Fruit fly (Drosophila melanogaster) whole organism, embryonic: ENCODE data around the gene IntS6.

ENCODE experiments used
- Atf3 ChIP-seq: fragments of 200-800 bp; sonication (Bioruptor generic); optimal IDR thresholded peaks from 3 replicates; lab custom pipeline; 2016; ENCODE audit warnings: missing biosample characterization, missing genetic modification characterization
- Blimp-1 ChIP-seq: fragments of 200-800 bp; sonication (Bioruptor generic); optimal IDR thresholded peaks from 3 replicates; lab custom pipeline; 2018; ENCODE audit warnings: missing biosample characterization, missing genetic modification characterization, mild to moderate bottlenecking, moderate library complexity, missing genetic modification reagents
- Bteb2 ChIP-seq: fragments of 200-800 bp; sonication (Bioruptor generic); optimal IDR thresholded peaks from 2 replicates; lab custom pipeline; 2016; ENCODE audit warnings: missing biosample characterization, missing genetic modification characterization
- CG10209 ChIP-seq: fragments of 200-800 bp; sonication (Bioruptor generic); optimal IDR thresholded peaks from 3 replicates; lab custom pipeline; 2017; ENCODE audit warnings: missing biosample characterization, mild to moderate bottlenecking, missing genetic modification characterization, missing genetic modification reagents
- CG12299 ChIP-seq: fragments of 200-800 bp; sonication (Bioruptor generic); optimal IDR thresholded peaks from 2 replicates; lab custom pipeline; 2018; ENCODE audit warnings: missing biosample characterization, mild to moderate bottlenecking, missing genetic modification characterization
- CG12391 ChIP-seq: fragments of 200-800 bp; sonication (Bioruptor generic); optimal IDR thresholded peaks from 3 replicates; lab custom pipeline; 2018; ENCODE audit warnings: missing biosample characterization, mild to moderate bottlenecking, missing genetic modification characterization, moderate library complexity
- CG13296 ChIP-seq: fragments of 200-800 bp; sonication (Bioruptor generic); optimal IDR thresholded peaks from 3 replicates; lab custom pipeline; 2018; ENCODE audit warnings: missing biosample characterization, mild to moderate bottlenecking, missing genetic modification characterization
- CG18599 ChIP-seq: fragments of 200-800 bp; sonication (Bioruptor generic); optimal IDR thresholded peaks from 3 replicates; lab custom pipeline; 2017; ENCODE audit warnings: missing biosample characterization, missing genetic modification characterization, mild to moderate bottlenecking, moderate library complexity, missing genetic modification reagents
- CG18764 ChIP-seq: fragments of 200-800 bp; sonication (Bioruptor generic); optimal IDR thresholded peaks from 3 replicates; lab custom pipeline; 2016; ENCODE audit warnings: missing biosample characterization, missing genetic modification characterization
- CG2889 ChIP-seq: fragments of 200-800 bp; sonication (Bioruptor generic); IDR thresholded peaks from 3 replicates; pipeline ENCODE4 v1.3.6; 2022; ENCODE audit warnings: missing biosample characterization, missing genetic modification characterization
- CG4424 ChIP-seq: fragments of 200-800 bp; sonication (Bioruptor generic); optimal IDR thresholded peaks from 3 replicates; lab custom pipeline; 2016; ENCODE audit warnings: missing biosample characterization, missing genetic modification characterization
- CG6254 ChIP-seq: fragments of 200-800 bp; sonication (Bioruptor generic); optimal IDR thresholded peaks from 3 replicates; lab custom pipeline; 2017; ENCODE audit warnings: mild to moderate bottlenecking, missing biosample characterization, missing genetic modification reagents, missing genetic modification characterization
- CG6854 ChIP-seq: fragments of 200-800 bp; sonication (Bioruptor generic); optimal IDR thresholded peaks from 3 replicates; lab custom pipeline; 2017; ENCODE audit warnings: missing biosample characterization, mild to moderate bottlenecking, missing genetic modification characterization
- CG7928 ChIP-seq: fragments of 200-800 bp; sonication (Bioruptor generic); optimal IDR thresholded peaks from 2 replicates; lab custom pipeline; 2017; ENCODE audit warnings: missing biosample characterization, mild to moderate bottlenecking, missing genetic modification characterization
- CG8281 ChIP-seq: fragments of 200-800 bp; sonication (Bioruptor generic); optimal IDR thresholded peaks from 2 replicates; lab custom pipeline; 2018; ENCODE audit warnings: missing biosample characterization, mild to moderate bottlenecking, missing genetic modification characterization, moderate library complexity
- D19B ChIP-seq: fragments of 200-800 bp; sonication (Bioruptor generic); optimal IDR thresholded peaks from 2 replicates; lab custom pipeline; 2017; ENCODE audit warnings: missing biosample characterization, mild to moderate bottlenecking, missing genetic modification characterization
- Dek ChIP-seq: fragments of 200-800 bp; sonication (Bioruptor generic); optimal IDR thresholded peaks from 3 replicates; lab custom pipeline; 2019; ENCODE audit warnings: missing biosample characterization, mild to moderate bottlenecking, missing genetic modification characterization, moderate library complexity
- Dfd ChIP-seq, 2 experiments: fragments of >200 bp; optimal IDR thresholded peaks; 2 replicates each; lab custom pipeline; 2017; ENCODE audit warnings: missing biosample characterization in 2 of 2, missing genetic modification characterization in 2 of 2
- E2f1 ChIP-seq: fragments of 200-800 bp; sonication (Bioruptor generic); IDR thresholded peaks from 2 replicates; pipeline ENCODE4 v1.3.6; 2022; ENCODE audit warnings: missing biosample characterization, missing genetic modification characterization
- Gug ChIP-seq: fragments of 200-800 bp; sonication (Bioruptor generic); IDR thresholded peaks from 4 replicates; pipeline ENCODE4 v1.3.6; 2022; ENCODE audit warnings: missing biosample characterization, missing genetic modification characterization
- Hr3 ChIP-seq: fragments of 200-800 bp; sonication (Bioruptor generic); optimal IDR thresholded peaks from 3 replicates; lab custom pipeline; 2016; ENCODE audit warnings: missing biosample characterization, missing genetic modification characterization
- Hsf ChIP-seq: fragments of 200-800 bp; sonication (Bioruptor generic); optimal IDR thresholded peaks from 3 replicates; lab custom pipeline; 2016; ENCODE audit warnings: missing biosample characterization, missing genetic modification characterization
- Lhr ChIP-seq: fragments of 200-800 bp; sonication (Bioruptor generic); optimal IDR thresholded peaks from 3 replicates; lab custom pipeline; 2017; ENCODE audit warnings: mild to moderate bottlenecking, missing biosample characterization, missing genetic modification reagents, missing genetic modification characterization
- MBD-R2 ChIP-seq: fragments of 200-800 bp; sonication (Bioruptor generic); IDR thresholded peaks from 2 replicates; pipeline ENCODE4 v1.3.6; 2022; ENCODE audit warnings: missing biosample characterization, missing genetic modification characterization
- Max ChIP-seq: fragments of 200-800 bp; sonication (Bioruptor generic); optimal IDR thresholded peaks from 2 replicates; lab custom pipeline; 2016; ENCODE audit warnings: missing biosample characterization, mild to moderate bottlenecking, missing genetic modification characterization
- Med ChIP-seq: fragments of 200-800 bp; sonication (Bioruptor generic); peaks from one replicate; lab custom pipeline; 2016; ENCODE audit warnings: missing biosample characterization, missing genetic modification characterization, mild to moderate bottlenecking, inconsistent platforms, moderate library complexity
- Mes4 ChIP-seq: fragments of 200-800 bp; sonication (Bioruptor generic); optimal IDR thresholded peaks from 2 replicates; lab custom pipeline; 2016; ENCODE audit warnings: missing biosample characterization, missing genetic modification characterization
- Opbp ChIP-seq: fragments of 200-800 bp; sonication (Bioruptor generic); IDR thresholded peaks from 3 replicates; pipeline ENCODE4 v1.3.6; 2022; ENCODE audit warnings: missing biosample characterization, missing genetic modification characterization; ENCODE audit not compliant: partially characterized antibody
- Poxn ChIP-seq: fragments of 200-800 bp; sonication (Bioruptor generic); IDR thresholded peaks from 2 replicates; pipeline ENCODE4 v1.3.6; 2022; ENCODE audit warnings: missing biosample characterization, missing genetic modification characterization
- Ssrp ChIP-seq: fragments of 200-800 bp; sonication (Bioruptor generic); optimal IDR thresholded peaks from 2 replicates; lab custom pipeline; 2018; ENCODE audit warnings: missing biosample characterization, mild to moderate bottlenecking, missing genetic modification characterization, moderate library complexity
- YL-1 ChIP-seq: fragments of 200-800 bp; sonication (Bioruptor generic); optimal IDR thresholded peaks from 3 replicates; lab custom pipeline; 2017; ENCODE audit warnings: missing biosample characterization, mild to moderate bottlenecking, missing genetic modification characterization
- btn ChIP-seq: fragments of 200-800 bp; sonication (Bioruptor generic); optimal IDR thresholded peaks from 2 replicates; lab custom pipeline; 2016; ENCODE audit warnings: missing biosample characterization, missing genetic modification characterization
- cad ChIP-seq: fragments of >200 bp; optimal IDR thresholded peaks from 2 replicates; lab custom pipeline; 2017; ENCODE audit warnings: missing biosample characterization, missing genetic modification characterization
- caup ChIP-seq: fragments of 200-800 bp; sonication (Bioruptor generic); optimal IDR thresholded peaks from 3 replicates; lab custom pipeline; 2017; ENCODE audit warnings: missing biosample characterization, mild to moderate bottlenecking, missing genetic modification characterization, moderate library complexity; ENCODE audit not compliant: severe bottlenecking
- ci ChIP-seq: fragments of 200-800 bp; sonication (Bioruptor generic); IDR thresholded peaks from 3 replicates; pipeline ENCODE4 v1.3.6; 2022; ENCODE audit warnings: missing biosample characterization, missing genetic modification characterization
- cwo ChIP-seq: fragments of 200-800 bp; sonication (Bioruptor generic); optimal IDR thresholded peaks from 3 replicates; lab custom pipeline; 2017; ENCODE audit warnings: missing biosample characterization, missing genetic modification characterization, mild to moderate bottlenecking, moderate library complexity, missing genetic modification reagents
- ewg ChIP-seq: fragments of 200-800 bp; sonication (Bioruptor generic); optimal IDR thresholded peaks from 3 replicates; lab custom pipeline; 2017; ENCODE audit warnings: mild to moderate bottlenecking, missing biosample characterization, missing genetic modification reagents, missing genetic modification characterization
- fd3F ChIP-seq: fragments of 200-800 bp; sonication (Bioruptor generic); optimal IDR thresholded peaks from 2 replicates; lab custom pipeline; 2018; ENCODE audit warnings: missing biosample characterization, mild to moderate bottlenecking, missing genetic modification characterization, moderate library complexity
- fd96Cb ChIP-seq: fragments of 200-800 bp; sonication (Bioruptor generic); optimal IDR thresholded peaks from 2 replicates; lab custom pipeline; 2018; ENCODE audit warnings: missing biosample characterization, mild to moderate bottlenecking, missing genetic modification characterization, moderate library complexity
- gcm ChIP-seq: fragments of 200-800 bp; sonication (Bioruptor generic); optimal IDR thresholded peaks from 2 replicates; lab custom pipeline; 2019; ENCODE audit warnings: missing biosample characterization, mild to moderate bottlenecking, missing genetic modification characterization, moderate library complexity
- grn ChIP-seq: fragments of 200-800 bp; sonication (Bioruptor generic); optimal IDR thresholded peaks from 3 replicates; lab custom pipeline; 2017; ENCODE audit warnings: missing biosample characterization, missing genetic modification characterization
- gsb-n ChIP-seq: fragments of 200-800 bp; sonication (Bioruptor generic); optimal IDR thresholded peaks from 3 replicates; lab custom pipeline; 2018; ENCODE audit warnings: missing biosample characterization, mild to moderate bottlenecking, missing genetic modification characterization
- h ChIP-seq: fragments of >200 bp; optimal IDR thresholded peaks from 2 replicates; lab custom pipeline; 2017
- ind ChIP-seq: fragments of 200-800 bp; sonication (Bioruptor generic); optimal IDR thresholded peaks from 3 replicates; lab custom pipeline; 2016; ENCODE audit warnings: missing biosample characterization, missing genetic modification characterization
- kah ChIP-seq: fragments of 200-800 bp; sonication (Bioruptor generic); optimal IDR thresholded peaks from 2 replicates; lab custom pipeline; 2018; ENCODE audit warnings: missing biosample characterization, mild to moderate bottlenecking, missing genetic modification characterization
- ken ChIP-seq: fragments of 200-800 bp; sonication (Bioruptor generic); IDR thresholded peaks from 3 replicates; pipeline ENCODE4 v1.3.6; 2022; ENCODE audit warnings: missing biosample characterization, missing genetic modification characterization
- knrl ChIP-seq: fragments of 200-800 bp; sonication (Bioruptor generic); IDR thresholded peaks from 3 replicates; pipeline ENCODE4 v1.3.6; 2022; ENCODE audit warnings: missing biosample characterization, missing genetic modification characterization; ENCODE audit not compliant: partially characterized antibody
- nerfin-2 ChIP-seq: fragments of 200-800 bp; sonication (Bioruptor generic); IDR thresholded peaks from 2 replicates; pipeline ENCODE4 v1.3.6; 2022; ENCODE audit warnings: missing biosample characterization, missing genetic modification characterization; ENCODE audit not compliant: partially characterized antibody
- pho ChIP-seq: fragments of 200-800 bp; sonication (Bioruptor generic); optimal IDR thresholded peaks from 2 replicates; lab custom pipeline; 2016; ENCODE audit warnings: missing biosample characterization, missing genetic modification characterization
- rib ChIP-seq: fragments of 200-800 bp; sonication (Bioruptor generic); IDR thresholded peaks from 2 replicates; pipeline ENCODE4 v1.3.6; 2022; ENCODE audit warnings: missing biosample characterization, missing genetic modification characterization
- wdn ChIP-seq: fragments of 200-800 bp; sonication (Bioruptor generic); IDR thresholded peaks from 2 replicates; pipeline ENCODE4 v1.3.6; 2022; ENCODE audit warnings: missing biosample characterization, missing genetic modification characterization

Gene IntS6

dm6 chrX:5705899-5706312 lies 41.1 kb downstream of the IntS6 start (continued):
- TF ChIP-seq knrl (no peak), CG6854 (GFP tag; lab: Kevin White, UChicago) (peak; percentile 82), gcm (GFP tag; lab: Kevin White, UChicago) (peak; percentile 64), Ssrp (tag; lab: Kevin White, UChicago) (peak; percentile 59), CG7928 (GFP tag; lab: Kevin White, UChicago) (peak; percentile 58), btn (peak; percentile 12), Lhr (no peak), grn (GFP tag; lab: Kevin White, UChicago) (peak; percentile 66), Dfd (GFP tag; optimal IDR thresholded peaks at IDR 0.05; lab: Kevin White, UChicago) (no peak), Blimp-1 (peak; percentile 76), fd96Cb (tag; lab: Kevin White, UChicago) (peak; percentile 81), CG13296 (GFP tag; lab: Kevin White, UChicago) (peak; percentile 80), YL-1 (no peak), cad (GFP tag; lab: Kevin White, UChicago) (no peak), wdn (peak; percentile 85), CG18764 (GFP tag; lab: Kevin White, UChicago) (peak; percentile 58), Gug (peak; percentile 85), ewg (GFP tag; lab: Kevin White, UChicago) (peak; percentile 50), caup (GFP tag; lab: Kevin White, UChicago) (peak; percentile 87), Mes4 (no peak), ci (GFP tag; lab: Robert Waterston, UW) (peak; percentile 95), ind (peak; percentile 84), CG6254 (GFP tag; lab: Kevin White, UChicago) (peak; percentile 61), CG8281 (tag; lab: Kevin White, UChicago) (peak; percentile 57), E2f1 (peak; percentile 88), kah (peak; percentile 73), Atf3 (GFP tag; lab: Kevin White, UChicago) (peak; percentile 22), CG10209 (GFP tag; lab: Kevin White, UChicago) (peak; percentile 77), CG18599 (GFP tag; lab: Kevin White, UChicago) (peak; percentile 94), Hr3 (GFP tag; lab: Kevin White, UChicago) (peak; percentile 59), Max (GFP tag; lab: Kevin White, UChicago) (peak; percentile 73), Opbp (GFP tag; lab: Robert Waterston, UW) (no peak), CG2889 (peak; percentile 83), CG12391 (tag; lab: Kevin White, UChicago) (peak; percentile 80), CG4424 (peak; percentile 78), Hsf (GFP tag; lab: Kevin White, UChicago) (peak; percentile 68), MBD-R2 (peak; percentile 79), CG12299 (tag; lab: Kevin White, UChicago) (peak; percentile 48), nerfin-2 (GFP tag; lab: Robert Waterston, UW) (no peak), Bteb2 (peak; percentile 67), cwo (GFP tag; lab: Kevin White, UChicago) (peak; percentile 89), Dek (tag; lab: Kevin White, UChicago) (peak; percentile 85), Med (peak; percentile 97), rib (GFP tag; lab: Robert Waterston, UW) (peak; percentile 90), h (no peak), ken (GFP tag; lab: Robert Waterston, UW) (peak; percentile 82), gsb-n (peak; percentile 58), fd3F (GFP tag; lab: Kevin White, UChicago) (peak; percentile 68), D19B (GFP tag; lab: Kevin White, UChicago) (peak; percentile 69), pho (peak; percentile 47), Poxn (GFP tag; lab: Robert Waterston, UW) (peak; percentile 72)
